Fruit fly (Drosophila melanogaster) whole organism, embryonic: ENCODE results near the gene CG34056.

Source experiments
- CG10462 ChIP-seq: fragments of 200-800 bp; sonication (Bioruptor generic); optimal IDR thresholded peaks from 2 replicates; lab custom pipeline; 2016; ENCODE audit warnings: missing biosample characterization, missing genetic modification characterization
- CG12299 ChIP-seq: fragments of 200-800 bp; sonication (Bioruptor generic); optimal IDR thresholded peaks from 2 replicates; lab custom pipeline; 2018; ENCODE audit warnings: missing biosample characterization, mild to moderate bottlenecking, missing genetic modification characterization
- CG12744 ChIP-seq: fragments of 200-800 bp; sonication (Bioruptor generic); optimal IDR thresholded peaks from 2 replicates; lab custom pipeline; 2016; ENCODE audit warnings: missing biosample characterization, missing genetic modification characterization
- CG14667 ChIP-seq: fragments of 200-800 bp; sonication (Bioruptor generic); IDR thresholded peaks from 2 replicates; pipeline ENCODE4 v1.3.6; 2022; ENCODE audit warnings: missing biosample characterization, missing genetic modification characterization
- CG15479 ChIP-seq: fragments of 200-800 bp; sonication (Bioruptor generic); optimal IDR thresholded peaks from 3 replicates; lab custom pipeline; 2019; ENCODE audit warnings: missing biosample characterization, mild to moderate bottlenecking, missing genetic modification characterization, moderate library complexity
- CG1602 ChIP-seq: fragments of 200-800 bp; sonication (Bioruptor generic); optimal IDR thresholded peaks from 3 replicates; lab custom pipeline; 2016; ENCODE audit warnings: missing biosample characterization, missing genetic modification characterization
- CG17612 ChIP-seq: fragments of 200-800 bp; sonication (Bioruptor generic); IDR thresholded peaks from 2 replicates; pipeline ENCODE4 v1.3.6; 2022; ENCODE audit warnings: missing biosample characterization, missing genetic modification characterization
- CG18619 ChIP-seq: fragments of 200-800 bp; sonication (Bioruptor generic); optimal IDR thresholded peaks from 3 replicates; lab custom pipeline; 2017; ENCODE audit warnings: missing biosample characterization, mild to moderate bottlenecking, missing genetic modification characterization
- CG2116 ChIP-seq: fragments of 200-800 bp; sonication (Bioruptor generic); optimal IDR thresholded peaks from 3 replicates; lab custom pipeline; 2018; ENCODE audit warnings: missing biosample characterization, mild to moderate bottlenecking, missing genetic modification characterization
- CG31441 ChIP-seq: fragments of 200-800 bp; sonication (Bioruptor generic); IDR thresholded peaks from 2 replicates; pipeline ENCODE4 v1.3.6; 2022; ENCODE audit warnings: missing biosample characterization, missing genetic modification characterization
- CG3407 ChIP-seq: fragments of 200-800 bp; sonication (Bioruptor generic); optimal IDR thresholded peaks from 2 replicates; lab custom pipeline; 2018; ENCODE audit warnings: missing biosample characterization, mild to moderate bottlenecking, missing genetic modification characterization
- CG3726 ChIP-seq: fragments of 200-800 bp; sonication (Bioruptor generic); IDR thresholded peaks from 3 replicates; pipeline ENCODE4, ENCODE4 v1.3.6; 2022; ENCODE audit warnings: missing biosample characterization, missing genetic modification characterization
- CG4282 ChIP-seq: fragments of 200-800 bp; sonication (Bioruptor generic); optimal IDR thresholded peaks from 2 replicates; lab custom pipeline; 2016; ENCODE audit warnings: missing biosample characterization, missing genetic modification characterization
- CG5180 ChIP-seq: fragments of 200-800 bp; sonication (Bioruptor generic); optimal IDR thresholded peaks from 3 replicates; lab custom pipeline; 2017; ENCODE audit warnings: missing biosample characterization, missing genetic modification characterization, mild to moderate bottlenecking, moderate library complexity, missing genetic modification reagents
- CG5953 ChIP-seq: fragments of 200-800 bp; sonication (Bioruptor generic); IDR thresholded peaks from 2 replicates; pipeline ENCODE4 v1.3.6; 2022; ENCODE audit warnings: missing biosample characterization, missing genetic modification characterization
- CG6254 ChIP-seq: fragments of 200-800 bp; sonication (Bioruptor generic); optimal IDR thresholded peaks from 3 replicates; lab custom pipeline; 2017; ENCODE audit warnings: mild to moderate bottlenecking, missing biosample characterization, missing genetic modification reagents, missing genetic modification characterization
- CG6654 ChIP-seq: fragments of 200-800 bp; sonication (Bioruptor generic); optimal IDR thresholded peaks from 2 replicates; lab custom pipeline; 2017; ENCODE audit warnings: missing biosample characterization, mild to moderate bottlenecking, missing genetic modification characterization
- CG7357 ChIP-seq: fragments of 200-800 bp; sonication (Bioruptor generic); IDR thresholded peaks from 3 replicates; pipeline ENCODE4 v1.3.6; 2022; ENCODE audit warnings: missing biosample characterization, missing genetic modification characterization
- CG7987 ChIP-seq: fragments of 200-800 bp; sonication (Bioruptor generic); optimal IDR thresholded peaks from 2 replicates; lab custom pipeline; 2018; ENCODE audit warnings: missing biosample characterization, mild to moderate bottlenecking, missing genetic modification characterization, moderate library complexity
- CG8388 ChIP-seq: fragments of 200-800 bp; sonication (Bioruptor generic); optimal IDR thresholded peaks from 2 replicates; lab custom pipeline; 2019; ENCODE audit warnings: missing biosample characterization, mild to moderate bottlenecking, missing genetic modification characterization, moderate library complexity
- CG9797 ChIP-seq: fragments of 200-800 bp; sonication (Bioruptor generic); optimal IDR thresholded peaks from 3 replicates; lab custom pipeline; 2018; ENCODE audit warnings: missing biosample characterization, mild to moderate bottlenecking, missing genetic modification characterization
- CHES-1-like ChIP-seq: fragments of 200-800 bp; sonication (Bioruptor generic); optimal IDR thresholded peaks from 2 replicates; lab custom pipeline; 2016; ENCODE audit warnings: missing biosample characterization, missing genetic modification characterization
- D ChIP-seq, 2 experiments: fragments of 200-800 bp in 1 of 2; fragments of >200 bp in 1 of 2; sonication (Bioruptor generic) in 1 of 2; optimal IDR thresholded peaks; 2 replicates in 1 of 2; 3 replicates in 1 of 2; lab custom pipeline; 2017; ENCODE audit warnings: mild to moderate bottlenecking in 1 of 2, missing biosample characterization in 1 of 2, missing genetic modification characterization in 1 of 2, missing genetic modification reagents in 1 of 2
- HLH54F ChIP-seq: fragments of 200-800 bp; sonication (Bioruptor generic); optimal IDR thresholded peaks from 3 replicates; lab custom pipeline; 2016; ENCODE audit warnings: missing biosample characterization, missing genetic modification characterization
- Hr3 ChIP-seq: fragments of 200-800 bp; sonication (Bioruptor generic); optimal IDR thresholded peaks from 3 replicates; lab custom pipeline; 2016; ENCODE audit warnings: missing biosample characterization, missing genetic modification characterization
- Opbp ChIP-seq: fragments of 200-800 bp; sonication (Bioruptor generic); IDR thresholded peaks from 3 replicates; pipeline ENCODE4 v1.3.6; 2022; ENCODE audit warnings: missing biosample characterization, missing genetic modification characterization; ENCODE audit not compliant: partially characterized antibody
- Usf ChIP-seq: fragments of 200-800 bp; sonication (Bioruptor generic); optimal IDR thresholded peaks from 2 replicates; lab custom pipeline; 2017; ENCODE audit warnings: missing genotype, missing biosample characterization, missing genetic modification characterization
- Xbp1 ChIP-seq: fragments of 200-800 bp; sonication (Bioruptor generic); optimal IDR thresholded peaks from 3 replicates; lab custom pipeline; 2016; ENCODE audit warnings: missing biosample characterization, mild to moderate bottlenecking, missing genetic modification characterization
- bcd ChIP-seq: fragments of 200-800 bp; sonication (Bioruptor generic); optimal IDR thresholded peaks from 2 replicates; lab custom pipeline; 2017; ENCODE audit warnings: missing biosample characterization, mild to moderate bottlenecking, missing genetic modification characterization
- chif ChIP-seq, 2 experiments: fragments of 200-800 bp; sonication (Bioruptor generic); optimal IDR thresholded peaks; 3 replicates each; lab custom pipeline; 2016; ENCODE audit warnings: missing biosample characterization in 2 of 2, missing genetic modification characterization in 2 of 2
- dm ChIP-seq: fragments of 200-800 bp; sonication (Bioruptor generic); optimal IDR thresholded peaks from 3 replicates; lab custom pipeline; 2016; ENCODE audit warnings: missing biosample characterization, missing genetic modification characterization
- ewg ChIP-seq: fragments of 200-800 bp; sonication (Bioruptor generic); optimal IDR thresholded peaks from 3 replicates; lab custom pipeline; 2017; ENCODE audit warnings: mild to moderate bottlenecking, missing biosample characterization, missing genetic modification reagents, missing genetic modification characterization
- gsb-n ChIP-seq: fragments of 200-800 bp; sonication (Bioruptor generic); optimal IDR thresholded peaks from 3 replicates; lab custom pipeline; 2018; ENCODE audit warnings: missing biosample characterization, mild to moderate bottlenecking, missing genetic modification characterization
- kah ChIP-seq: fragments of 200-800 bp; sonication (Bioruptor generic); optimal IDR thresholded peaks from 2 replicates; lab custom pipeline; 2018; ENCODE audit warnings: missing biosample characterization, mild to moderate bottlenecking, missing genetic modification characterization
- ken ChIP-seq: fragments of 200-800 bp; sonication (Bioruptor generic); IDR thresholded peaks from 3 replicates; pipeline ENCODE4 v1.3.6; 2022; ENCODE audit warnings: missing biosample characterization, missing genetic modification characterization
- lbe ChIP-seq: fragments of 200-800 bp; sonication (Bioruptor generic); optimal IDR thresholded peaks from 2 replicates; lab custom pipeline; 2016; ENCODE audit warnings: missing biosample characterization, mild to moderate bottlenecking, missing genetic modification characterization
- lola ChIP-seq, 3 experiments: fragments of >200 bp in 2 of 3; fragments of 200-800 bp in 1 of 3; sonication (Bioruptor generic) in 1 of 3; optimal IDR thresholded peaks; 2 replicates each; lab custom pipeline; 2017 to 2019; ENCODE audit warnings: missing biosample characterization in 3 of 3, missing genetic modification characterization in 3 of 3, mild to moderate bottlenecking in 1 of 3, moderate library complexity in 1 of 3
- odd ChIP-seq: fragments of 200-800 bp; sonication (Bioruptor generic); optimal IDR thresholded peaks from 2 replicates; lab custom pipeline; 2017; ENCODE audit warnings: missing biosample characterization, mild to moderate bottlenecking, missing genetic modification characterization
- rib ChIP-seq: fragments of 200-800 bp; sonication (Bioruptor generic); IDR thresholded peaks from 2 replicates; pipeline ENCODE4 v1.3.6; 2022; ENCODE audit warnings: missing biosample characterization, missing genetic modification characterization
- sisA ChIP-seq: fragments of 200-800 bp; sonication (Bioruptor generic); IDR thresholded peaks from 2 replicates; pipeline ENCODE4 v1.3.6; 2022; ENCODE audit warnings: missing biosample characterization, missing genetic modification characterization
- slbo ChIP-seq: fragments of 200-800 bp; sonication (Bioruptor generic); IDR thresholded peaks from 2 replicates; pipeline ENCODE4 v1.3.6; 2022; ENCODE audit warnings: missing biosample characterization, missing genetic modification characterization
- slp2 ChIP-seq: fragments of 200-800 bp; sonication (Bioruptor generic); optimal IDR thresholded peaks from 2 replicates; lab custom pipeline; 2016; ENCODE audit warnings: missing biosample characterization, missing genetic modification characterization
- so ChIP-seq: fragments of 200-800 bp; sonication (Bioruptor generic); IDR thresholded peaks from 3 replicates; pipeline ENCODE4 v1.3.6; 2022; ENCODE audit warnings: missing biosample characterization, missing genetic modification characterization
- sr ChIP-seq: fragments of 200-800 bp; sonication (Bioruptor generic); IDR thresholded peaks from 3 replicates; pipeline ENCODE4 v1.3.6; 2022; ENCODE audit warnings: missing biosample characterization, missing genetic modification characterization
- unpg ChIP-seq: fragments of 200-800 bp; sonication (Bioruptor generic); optimal IDR thresholded peaks from 3 replicates; lab custom pipeline; 2018; ENCODE audit warnings: missing biosample characterization, mild to moderate bottlenecking, missing genetic modification characterization, moderate library complexity
- usp ChIP-seq: fragments of >200 bp; optimal IDR thresholded peaks from 2 replicates; lab custom pipeline; 2017; ENCODE audit warnings: missing biosample characterization, missing genetic modification characterization
- vnd ChIP-seq: fragments of 200-800 bp; sonication (Bioruptor generic); IDR thresholded peaks from 3 replicates; pipeline ENCODE4 v1.3.6; 2022; ENCODE audit warnings: missing biosample characterization, missing genetic modification characterization; ENCODE audit not compliant: partially characterized antibody
- yki ChIP-seq: fragments of >200 bp; optimal IDR thresholded peaks from 3 replicates; lab custom pipeline; 2018

Gene CG34056

DNA sequence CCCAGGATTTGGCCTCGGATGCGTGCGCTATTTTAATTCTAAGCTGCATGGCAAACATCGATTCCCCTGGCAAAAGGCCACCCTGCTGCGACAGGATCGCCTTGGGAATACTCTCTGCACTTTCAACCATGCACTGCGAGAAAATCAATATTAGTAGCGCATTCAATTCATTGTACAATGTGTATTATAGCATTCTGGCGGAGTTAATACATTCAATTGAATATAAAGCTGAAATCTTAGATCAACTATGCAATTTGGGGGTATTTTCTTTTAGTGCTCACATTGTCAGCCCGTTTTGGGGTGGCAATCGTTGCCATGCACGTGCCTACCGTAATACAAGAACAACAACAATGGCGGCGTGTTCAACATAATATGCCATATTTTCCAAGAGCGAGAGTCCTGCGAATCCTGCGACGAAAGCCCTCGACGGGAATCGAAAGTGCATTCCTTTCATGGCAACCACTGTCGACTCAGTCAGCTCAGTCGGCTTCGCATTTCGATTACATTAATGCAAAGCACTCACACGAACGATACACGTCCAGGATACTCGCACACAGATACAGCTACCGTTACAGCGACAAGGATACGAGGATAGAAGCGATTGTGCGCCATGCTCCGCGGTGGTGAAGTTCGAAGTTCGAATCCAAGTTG lies 12.0 kb downstream of the CG34056 start (continued):
- TF ChIP-seq CG17612 (GFP tag; lab: Robert Waterston, UW) (no peak), Usf (GFP tag; lab: Kevin White, UChicago) (no peak), usp (GFP tag; lab: Kevin White, UChicago) (no peak), sisA (GFP tag; lab: Robert Waterston, UW) (peak; percentile 50; the same call in 1 of the 2 replicates), chif (GFP tag; optimal IDR thresholded peaks at IDR 0.05; lab: Kevin White, UChicago) (peak in 1 of 2 experiments; percentile 50), Hr3 (GFP tag; lab: Kevin White, UChicago) (no peak), CG12744 (GFP tag; lab: Kevin White, UChicago) (no peak), dm (no peak), CG3726 (GFP tag; lab: Robert Waterston, UW) (no peak), CG7357 (no peak), ewg (GFP tag; lab: Kevin White, UChicago) (peak; percentile 23), lbe (GFP tag; lab: Kevin White, UChicago) (peak; percentile 9), yki (no peak), rib (GFP tag; lab: Robert Waterston, UW) (no peak), unpg (peak; percentile 18), CG4282 (no peak), CG8388 (peak; percentile 36), slbo (GFP tag; lab: Robert Waterston, UW) (no peak), CG2116 (no peak), CG7987 (GFP tag; lab: Kevin White, UChicago) (no peak), CG12299 (tag; lab: Kevin White, UChicago) (no peak), CG14667 (GFP tag; lab: Robert Waterston, UW) (no peak), CG10462 (GFP tag; lab: Kevin White, UChicago) (no peak), Opbp (GFP tag; lab: Robert Waterston, UW) (no peak), lola (GFP tag; optimal IDR thresholded peaks at IDR 0.05; lab: Kevin White, UChicago) (peak in 1 of 3 experiments; percentile 58), odd (GFP tag; lab: Kevin White, UChicago) (no peak), ken (GFP tag; lab: Robert Waterston, UW) (peak; percentile 26; the same call in 1 of the 3 replicates)

DNA sequence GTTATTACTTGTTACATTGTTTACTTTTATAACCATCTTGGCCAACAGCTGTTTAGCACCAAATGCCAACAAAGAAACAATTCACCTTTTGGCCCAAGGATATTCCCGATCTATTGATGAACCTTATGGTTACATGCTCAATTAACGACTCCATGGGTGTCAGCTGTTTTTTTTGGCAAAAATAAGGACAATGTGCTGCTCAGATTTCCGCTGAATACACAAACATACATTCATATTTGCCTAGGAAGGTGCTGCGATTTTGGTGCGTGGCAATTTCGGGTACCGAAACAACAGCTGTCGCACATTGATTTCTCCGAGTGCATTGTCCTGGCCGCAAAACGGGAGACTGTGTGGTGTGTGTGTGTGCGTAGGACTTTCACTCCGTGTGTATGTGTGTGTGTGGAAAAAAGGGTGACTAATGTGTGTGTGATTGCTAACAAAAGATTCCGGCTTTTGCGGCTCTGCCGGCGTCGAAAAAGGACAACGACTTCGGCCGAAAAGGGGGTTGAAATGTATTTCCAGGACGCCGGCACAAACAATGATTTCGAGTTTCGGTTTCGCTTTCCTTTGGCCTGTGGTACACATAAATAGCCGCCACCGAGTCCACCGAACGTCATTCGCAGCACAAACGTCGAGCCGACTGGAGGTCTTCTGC lies 12.9 kb downstream of the CG34056 start, which contains the start of gene nerfin-1:
Gene nerfin-1 (plus strand): TSS at position 605 of the 655 bp plus-strand sequence.
- TF ChIP-seq CG31441 (peak; percentile 28; the same call in 1 of the 2 replicates), CG5953 (no peak), vnd (GFP tag; lab: Robert Waterston, UW) (no peak), slp2 (GFP tag; lab: Kevin White, UChicago) (peak; percentile 24), lola (GFP tag; optimal IDR thresholded peaks at IDR 0.05; lab: Kevin White, UChicago) (peak in 1 of 3 experiments; percentile 59), CG5180 (GFP tag; lab: Kevin White, UChicago) (no peak), CG6654 (no peak), Xbp1 (GFP tag; lab: Kevin White, UChicago) (peak; percentile 16), CG18619 (no peak), so (no peak), CG3407 (GFP tag; lab: Kevin White, UChicago) (no peak), CG15479 (no peak), D (optimal IDR thresholded peaks at IDR 0.05; lab: Kevin White, UChicago) (peak; percentile 81), D (GFP tag; optimal IDR thresholded peaks at IDR 0.05; lab: Kevin White, UChicago) (peak; percentile 37), sr (GFP tag; lab: Robert Waterston, UW) (no peak), CG9797 (GFP tag; lab: Kevin White, UChicago) (no peak), gsb-n (tag; lab: Kevin White, UChicago) (peak; percentile 42), bcd (GFP tag; lab: Kevin White, UChicago) (peak; percentile 16), CG2116 (no peak), CG7357 (no peak), CHES-1-like (no peak), CG6254 (GFP tag; lab: Kevin White, UChicago) (peak; percentile 70), kah (GFP tag; lab: Kevin White, UChicago) (no peak), HLH54F (GFP tag; lab: Kevin White, UChicago) (no peak), CG1602 (GFP tag; lab: Kevin White, UChicago) (peak; percentile 14)
